Worm (Caenorhabditis elegans): ENCODE data around the gene ZK285.2.

ZK285.2 gene

DNA sequence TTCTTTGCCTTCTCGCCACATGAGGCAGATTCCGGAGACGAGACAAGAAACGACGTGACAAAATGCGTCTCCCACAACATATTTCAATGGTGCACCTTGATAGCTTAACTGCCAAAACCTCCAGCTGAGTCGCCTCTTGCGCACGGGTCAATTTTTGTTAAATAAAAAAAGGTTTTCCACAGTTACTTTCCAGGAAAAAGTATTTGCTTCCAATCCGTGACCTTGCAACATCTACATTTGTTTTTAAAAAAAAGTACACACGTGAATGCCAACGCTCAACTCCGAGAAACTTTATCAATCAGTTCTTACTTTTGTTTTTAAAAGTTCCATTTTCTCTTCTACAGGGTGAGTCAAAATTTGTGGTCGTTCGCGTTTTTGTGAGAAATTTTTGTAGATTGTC, 47.6 kb downstream of the ZK285.2 start, which contains the start of gene F22B8.7:
TSS of gene F22B8.7 (plus strand) at position 301 of the 400 bp plus-strand sequence.
- TF ChIP-seq snpc-1.3 (tag; optimal IDR thresholded peaks at IDR 0.05; ENCODE audit: insufficient read depth) (no peak), egl-18 (GFP tag; IDR thresholded peaks at IDR 0.05) (no peak), pbrm-1 (GFP tag; IDR thresholded peaks at IDR 0.05) (no peak), sdz-38 (tag; optimal IDR thresholded peaks at IDR 0.05) (no peak), ztf-28 (GFP tag; IDR thresholded peaks at IDR 0.05) (no peak), ceh-58 (GFP tag; IDR thresholded peaks at IDR 0.05) (no peak), nfyb-1 (GFP tag; IDR thresholded peaks at IDR 0.05) (no peak)

DNA sequence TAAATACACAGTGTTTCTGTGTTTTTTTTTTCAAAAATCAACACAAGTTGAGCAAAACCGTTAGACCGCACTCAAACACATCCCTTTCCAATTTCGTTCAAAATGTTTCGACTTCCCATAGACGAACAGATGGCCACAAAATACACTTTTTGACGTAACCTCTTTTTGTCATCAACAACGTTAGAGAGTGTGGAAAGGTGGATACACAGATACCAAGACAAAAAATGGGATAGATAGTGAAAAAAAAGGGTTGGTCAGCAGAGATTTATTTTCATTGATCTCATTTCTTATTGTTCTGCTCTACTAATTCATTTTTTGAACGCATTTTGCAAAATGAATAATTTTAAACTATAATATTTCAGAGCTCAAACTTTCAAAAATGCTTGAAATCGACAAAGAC, 48.2 kb downstream of the ZK285.2 start:
- TF ChIP-seq snpc-4 (GFP tag; optimal IDR thresholded peaks at IDR 0.05) (no peak), snpc-4 (tag; optimal IDR thresholded peaks at IDR 0.05) (no peak), sptf-2 (GFP tag; optimal IDR thresholded peaks at IDR 0.05) (no peak), lin-26 (GFP tag; IDR thresholded peaks at IDR 0.05) (no peak), hmg-1.2 (GFP tag; IDR thresholded peaks at IDR 0.05) (no peak; the same call in 1 of the 2 replicates), ceh-58 (GFP tag; IDR thresholded peaks at IDR 0.05) (no peak), let-607 (tag; optimal IDR thresholded peaks at IDR 0.05) (no peak), F55B11.4 (tag; optimal IDR thresholded peaks at IDR 0.05; ENCODE audit: borderline replicate concordance, insufficient read depth) (no peak), ceh-40 (GFP tag; IDR thresholded peaks at IDR 0.05) (no peak), nhr-80 (tag; optimal IDR thresholded peaks at IDR 0.05) (no peak), attf-3 (GFP tag; conservative IDR thresholded peaks at IDR 0.05) (no peak), zfh-2 (GFP tag; conservative IDR thresholded peaks at IDR 0.05) (no peak), lsy-27 (tag; optimal IDR thresholded peaks at IDR 0.05; ENCODE audit: borderline replicate concordance, insufficient read depth) (no peak), tbx-9 (tag; optimal IDR thresholded peaks at IDR 0.05; ENCODE audit: borderline replicate concordance) (no peak), hlh-26 (GFP tag; conservative IDR thresholded peaks at IDR 0.05) (no peak), ama-1 (optimal IDR thresholded peaks at IDR 0.05) (no peak), ama-1 (GFP tag; optimal IDR thresholded peaks at IDR 0.05) (no peak)
